Worm (Caenorhabditis elegans) whole organism, early embryonic: Measurements from ENCODE around the gene oac-39.

Experiments
- B0310.2 ChIP-seq: sonication (generic microtip); optimal IDR thresholded peaks from 2 replicates; lab custom pipeline; 2016; ENCODE audit warnings: mild to moderate bottlenecking, missing genetic modification characterization, missing compliant biosample characterization
- F13C5.2 ChIP-seq: sonication (generic microtip); optimal IDR thresholded peaks from 2 replicates; lab custom pipeline; 2017; ENCODE audit warnings: mild to moderate bottlenecking, missing genetic modification characterization, inconsistent platforms, missing compliant biosample characterization
- aly-1 ChIP-seq: sonication (generic microtip); optimal IDR thresholded peaks from 2 replicates; lab custom pipeline; 2016; ENCODE audit warnings: missing genetic modification characterization, missing compliant biosample characterization
- ama-1 ChIP-seq: fragments of 150-350 bp; optimal IDR thresholded peaks from 2 replicates; lab custom pipeline; 2014
- ets-7 ChIP-seq: sonication (generic microtip); optimal IDR thresholded peaks from 2 replicates; lab custom pipeline; 2016; ENCODE audit warnings: missing genotype, missing genetic modification characterization, missing compliant biosample characterization
- flt-1 ChIP-seq: fragments of 200-800 bp; sonication (Bioruptor generic); IDR thresholded peaks from 2 replicates; pipeline ENCODE4 v1.3.6; 2022; ENCODE audit warnings: missing genetic modification characterization, missing compliant biosample characterization
- hmbx-1 ChIP-seq: sonication (generic microtip); optimal IDR thresholded peaks from 2 replicates; lab custom pipeline; 2016; ENCODE audit warnings: mild to moderate bottlenecking, missing genetic modification characterization, missing compliant biosample characterization
- hmg-4 ChIP-seq: fragments of 200-800 bp; sonication (Bioruptor generic); optimal IDR thresholded peaks from 2 replicates; lab custom pipeline; 2018; ENCODE audit warnings: mild to moderate bottlenecking, missing genetic modification characterization, missing compliant biosample characterization
- hnd-1 ChIP-seq: sonication (generic microtip); optimal IDR thresholded peaks from 2 replicates; lab custom pipeline; 2016; ENCODE audit warnings: missing genetic modification characterization, missing compliant biosample characterization
- pes-1 ChIP-seq: fragments of 200-800 bp; sonication (Bioruptor generic); IDR thresholded peaks from 2 replicates; pipeline ENCODE4 v1.3.6; 2022; ENCODE audit warnings: missing genetic modification reagents, missing genetic modification characterization, missing compliant biosample characterization
- sea-1 ChIP-seq: fragments of 200-800 bp; sonication (Bioruptor generic); conservative IDR thresholded peaks from 2 replicates; pipeline ENCODE4 v1.3.6; 2022; ENCODE audit warnings: missing genetic modification characterization, missing compliant biosample characterization
- tbx-37 ChIP-seq: fragments of 200-800 bp; sonication (Bioruptor generic); conservative IDR thresholded peaks from 2 replicates; pipeline ENCODE4 v1.3.6; 2022; ENCODE audit warnings: missing genetic modification reagents, missing genetic modification characterization, missing compliant biosample characterization
- tra-4 ChIP-seq: sonication (generic microtip); optimal IDR thresholded peaks from 2 replicates; lab custom pipeline; 2017; ENCODE audit warnings: missing genetic modification characterization, missing compliant biosample characterization

ce11 chrV:240287-240686 is 11.3 kb downstream of the oac-39 start, which contains the start of gene txt-2:
- no peak for TF ChIP-seq hmbx-1 (tag; lab: Kevin White, UChicago)
- TF ChIP-seq pes-1 (GFP tag; lab: Robert Waterston, UW): no peak
- no peak for TF ChIP-seq tbx-37 (GFP tag; lab: Robert Waterston, UW)
- no peak for TF ChIP-seq flt-1
- TF ChIP-seq hnd-1 (tag; lab: Kevin White, UChicago): no peak
- TF ChIP-seq tra-4 (tag; lab: Kevin White, UChicago): no peak
- TF ChIP-seq ets-7 (tag; lab: Kevin White, UChicago): no peak
- TF ChIP-seq B0310.2: no peak
- TF ChIP-seq ama-1 (lab: Kevin White, UChicago): no peak
- TF ChIP-seq F13C5.2 (tag; lab: Kevin White, UChicago): no peak
- no peak for TF ChIP-seq aly-1 (tag; lab: Kevin White, UChicago)
- no peak for TF ChIP-seq sea-1
- TF ChIP-seq hmg-4: no peak
